Worm (Caenorhabditis elegans): Measurements from ENCODE around the gene Y49F6B.13.

DNA sequence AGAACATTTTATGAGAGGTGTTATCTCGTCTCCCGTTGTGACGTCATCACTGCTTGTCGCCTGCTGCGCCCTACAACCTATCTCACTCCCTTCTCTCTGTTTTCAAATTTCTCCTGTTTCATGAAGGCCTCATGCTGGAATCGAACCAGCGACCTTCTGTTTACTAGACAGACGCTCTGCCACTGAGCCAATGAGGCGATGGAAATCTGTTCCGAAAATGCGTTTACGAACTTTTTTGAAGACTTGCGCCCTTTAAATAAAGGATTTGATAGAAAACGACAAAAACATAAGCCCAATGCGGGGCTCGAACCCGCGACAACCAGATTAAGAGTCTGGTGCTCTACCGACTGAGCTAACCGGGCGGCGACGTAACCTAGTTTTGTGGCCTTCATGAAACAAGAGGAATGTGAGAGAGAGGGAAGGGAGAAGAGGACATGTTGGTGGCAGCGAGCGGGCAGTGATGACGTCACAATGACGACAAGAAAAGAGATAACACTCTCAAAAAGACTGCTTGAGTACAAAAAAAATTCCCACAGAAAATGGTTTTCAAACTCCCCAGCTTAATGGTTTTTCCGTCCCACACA lies 47.5 kb upstream of the Y49F6B.13 start, which contains the start of gene clec-126:
- peak; percentile 78 for TF ChIP-seq sem-2 (GFP tag; optimal IDR thresholded peaks at IDR 0.05)
- TF ChIP-seq blmp-1 (tag; optimal IDR thresholded peaks at IDR 0.05): no peak
